Worm (Caenorhabditis elegans) whole organism, L4/young adult: ENCODE data around the gene daf-22.

Experiments
- W03F9.2 ChIP-seq: fragments of 150-350 bp; optimal IDR thresholded peaks from 2 replicates; lab custom pipeline; 2014; ENCODE audit warnings: missing biosample characterization, missing genetic modification characterization
- dao-5 ChIP-seq: sonication (generic microtip); optimal IDR thresholded peaks from 2 replicates; lab custom pipeline; 2016; ENCODE audit warnings: missing genotype, missing genetic modification characterization, moderate library complexity, missing compliant biosample characterization
- him-1 ChIP-seq: sonication (generic microtip); optimal IDR thresholded peaks from 2 replicates; lab custom pipeline; 2016; ENCODE audit warnings: missing genotype, missing genetic modification reagents, missing genetic modification characterization, missing compliant biosample characterization

Gene daf-22

DNA sequence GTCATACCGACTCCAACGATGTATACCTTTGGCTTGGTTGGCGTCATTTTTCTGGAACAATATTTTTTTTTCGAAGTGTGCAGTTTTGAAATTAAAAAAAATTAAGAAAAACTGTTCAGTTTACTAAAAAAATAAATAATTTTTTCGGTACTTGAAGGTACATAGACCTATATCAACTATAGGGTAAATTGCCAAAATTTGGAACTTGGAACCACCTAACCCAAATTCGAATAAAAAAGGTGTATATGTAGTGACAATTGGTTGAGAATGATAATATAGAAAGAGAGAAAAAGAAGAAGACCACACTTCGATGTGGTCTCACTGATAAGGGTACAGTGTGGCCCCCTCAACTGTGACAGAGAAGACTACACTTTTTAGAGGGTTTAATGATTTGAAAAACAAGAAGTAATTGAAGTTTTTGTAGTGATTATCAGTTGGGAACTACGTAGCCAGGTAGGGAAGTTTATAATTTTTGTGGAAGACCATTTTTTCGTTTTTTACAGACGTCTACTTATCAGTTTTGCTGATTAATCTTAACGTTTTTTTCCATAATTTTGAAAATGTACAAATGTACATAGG is at the start of gene daf-22:
daf-22 (minus strand) TSS at position 51 of the 579 bp plus-strand sequence.
- TF ChIP-seq W03F9.2: peak; percentile 32
- no peak for TF ChIP-seq dao-5 (tag; lab: Kevin White, UChicago)

DNA sequence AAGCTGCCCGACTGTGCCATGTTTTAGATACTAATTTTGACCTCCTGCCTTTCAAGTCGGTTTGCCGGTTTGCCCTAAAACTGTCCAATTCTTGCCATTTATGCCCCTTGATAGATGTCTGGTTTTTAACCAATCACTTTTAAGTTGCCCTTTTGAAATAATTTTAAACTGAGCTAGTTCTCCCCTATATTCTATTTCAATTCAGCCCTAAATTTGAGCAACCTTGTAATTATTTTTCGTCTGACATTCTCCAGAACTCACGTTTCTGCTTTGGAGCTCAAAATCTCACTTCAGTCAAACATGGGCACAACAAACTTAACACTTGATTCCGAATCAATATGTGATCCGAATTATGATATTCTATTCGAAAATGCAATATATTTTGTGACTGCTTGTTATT is 47.9 kb upstream of the daf-22 start, which contains the start of gene srg-17:
srg-17 (plus strand) TSS at position 301 of the 400 bp plus-strand sequence.
- TF ChIP-seq dao-5 (tag; lab: Kevin White, UChicago): no peak
- TF ChIP-seq W03F9.2: no peak
- TF ChIP-seq him-1 (tag; lab: Kevin White, UChicago): no peak

DNA sequence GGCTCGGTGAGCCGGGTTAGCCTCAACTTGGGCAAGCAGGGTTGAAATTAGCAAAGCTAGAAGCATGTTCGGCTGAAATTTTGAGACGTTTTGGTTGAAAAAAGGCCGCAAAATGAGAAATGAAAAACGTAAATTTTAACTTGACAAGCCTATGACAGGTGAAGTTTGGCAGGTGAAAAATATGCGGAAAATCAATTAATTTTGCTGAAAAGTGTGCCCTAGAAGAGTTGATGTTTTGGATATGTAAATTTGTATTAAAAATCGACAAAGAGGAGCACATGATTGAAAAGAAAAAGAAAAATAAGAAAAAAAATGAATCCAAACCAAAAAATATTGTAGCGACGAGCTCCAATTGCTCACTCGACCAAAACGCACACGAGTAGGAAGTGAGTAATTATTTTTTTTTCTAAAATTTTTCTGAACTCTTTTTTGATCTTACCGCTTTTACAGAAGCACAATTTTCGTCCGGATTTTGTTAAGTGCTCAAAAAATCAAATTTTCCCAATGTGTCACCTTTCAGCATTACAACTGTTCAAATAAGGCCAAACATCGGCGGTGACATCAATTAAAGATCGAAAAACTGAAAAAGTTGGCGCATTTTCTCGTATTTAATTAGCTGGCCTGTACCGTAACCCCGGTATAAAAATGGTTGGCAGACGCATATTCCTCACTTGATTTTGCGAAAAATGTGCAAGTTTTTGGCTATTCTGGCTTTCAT is 45.8 kb upstream of the daf-22 start, which contains the start of the genes F15A4.5 and phat-8:
F15A4.5 (minus strand) TSS at position 101 of the 718 bp plus-strand sequence.
phat-8 (plus strand) TSS at position 668 of the 718 bp plus-strand sequence.
- TF ChIP-seq him-1 (tag; lab: Kevin White, UChicago): no peak
- TF ChIP-seq dao-5 (tag; lab: Kevin White, UChicago): no peak
- no peak for TF ChIP-seq W03F9.2

DNA sequence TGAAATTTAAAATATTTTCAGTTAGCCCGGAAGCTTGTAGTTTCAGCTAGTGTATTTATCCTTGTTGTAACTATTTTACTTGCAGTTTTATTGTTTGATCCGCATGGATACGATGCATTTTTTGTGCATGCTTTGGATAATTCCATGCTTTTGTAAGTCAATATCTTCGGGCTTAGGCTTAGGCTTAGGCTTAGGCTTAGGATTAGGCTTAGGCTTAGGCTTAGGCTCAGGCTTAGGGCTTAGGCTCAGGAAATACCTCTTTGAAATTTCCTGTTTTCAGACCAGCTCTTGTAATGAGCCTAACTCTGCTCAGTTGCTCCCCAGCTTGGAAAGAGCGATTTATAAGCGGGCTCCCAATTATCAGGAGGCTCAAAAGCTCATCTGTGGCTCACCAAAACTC is 41.6 kb upstream of the daf-22 start, which contains the start of gene srg-16:
srg-16 (plus strand) TSS at position 87 of the 400 bp plus-strand sequence.
- no peak for TF ChIP-seq W03F9.2
- TF ChIP-seq dao-5 (tag; lab: Kevin White, UChicago): no peak
- no peak for TF ChIP-seq him-1 (tag; lab: Kevin White, UChicago)

DNA sequence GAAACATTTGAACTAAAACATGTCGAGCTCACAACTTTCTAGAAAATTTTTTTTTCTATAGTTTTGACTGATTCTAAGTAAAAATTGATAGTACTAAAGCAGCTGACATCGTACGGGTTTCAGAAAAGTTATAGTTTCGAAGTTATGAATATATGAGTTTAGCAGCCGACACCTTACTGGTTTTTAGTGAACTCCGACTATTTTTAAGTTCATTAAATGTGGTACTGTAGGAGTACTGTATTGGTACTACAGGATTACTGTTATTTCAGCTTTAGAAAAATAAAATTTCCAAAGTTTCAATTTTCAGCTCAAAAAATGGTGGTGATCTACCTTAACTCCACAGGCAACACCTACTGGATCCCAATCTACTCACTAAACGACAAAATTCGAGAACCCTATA is 40.1 kb upstream of the daf-22 start, which contains the start of gene sre-37:
sre-37 (plus strand) TSS at position 301 of the 400 bp plus-strand sequence.
- TF ChIP-seq W03F9.2 (no peak), him-1 (tag; lab: Kevin White, UChicago) (no peak), dao-5 (tag; lab: Kevin White, UChicago) (no peak)

DNA sequence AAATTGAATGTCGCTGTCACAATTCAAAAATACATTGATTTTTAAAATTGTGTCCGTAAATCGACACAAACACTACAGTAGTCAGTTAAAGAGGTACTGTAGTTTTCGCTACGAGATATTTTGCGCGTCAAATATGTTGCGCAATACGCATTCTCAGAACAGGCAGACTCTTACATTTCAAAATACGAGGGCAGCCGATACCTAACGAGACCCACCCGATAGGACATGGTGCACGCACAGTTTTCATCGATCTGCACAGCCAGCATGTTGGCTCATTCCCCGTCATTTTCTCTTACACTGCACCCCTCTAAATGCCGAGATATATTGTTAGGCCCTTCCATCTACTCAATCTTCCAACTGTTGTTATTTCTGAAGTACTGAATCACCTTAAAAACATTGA is 36.8 kb upstream of the daf-22 start, which contains the start of gene F15A4.2:
F15A4.2 (plus strand) TSS at position 301 of the 400 bp plus-strand sequence.
- TF ChIP-seq dao-5 (tag; lab: Kevin White, UChicago) (no peak), him-1 (tag; lab: Kevin White, UChicago) (no peak), W03F9.2 (no peak)

DNA sequence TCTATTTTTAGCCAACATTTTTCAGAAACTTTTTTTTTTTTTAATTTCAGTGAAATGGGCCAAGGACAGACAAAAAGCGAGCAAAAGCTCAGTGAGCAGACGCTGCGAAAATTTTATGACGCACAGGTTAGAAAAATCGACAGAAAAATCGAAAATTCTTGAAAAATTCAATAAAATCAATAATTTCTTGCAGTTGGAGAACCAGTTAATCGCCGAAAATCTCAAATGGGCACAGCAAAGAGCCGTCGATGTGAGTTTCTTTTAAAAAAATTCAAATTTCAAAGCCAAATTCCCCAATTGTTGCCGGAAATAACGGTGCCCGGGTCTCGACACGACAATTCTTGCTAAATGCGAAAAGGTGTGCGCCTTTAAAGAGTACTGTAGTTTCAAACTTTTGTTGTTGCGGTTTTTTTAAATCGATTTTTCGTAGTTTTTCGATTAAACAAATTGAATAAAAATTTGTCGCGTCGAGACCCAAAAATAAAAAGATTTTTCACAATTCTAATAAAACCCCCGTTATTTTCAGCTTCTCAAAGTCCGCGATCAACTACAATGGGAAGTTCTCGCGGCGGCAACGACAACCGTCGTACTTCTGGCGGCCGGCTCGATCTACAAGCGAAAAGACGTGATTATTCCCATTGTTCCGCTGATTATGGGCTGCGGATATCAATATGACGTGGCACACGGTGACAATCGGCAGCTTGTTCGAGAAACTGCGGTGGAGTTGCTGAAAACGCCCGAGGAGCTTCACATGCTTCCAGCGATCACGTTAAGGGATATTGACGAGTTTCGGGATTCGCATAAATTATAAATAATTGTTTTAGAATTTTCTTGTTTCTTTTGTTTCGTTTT is 35.3 kb upstream of the daf-22 start, which contains the start of gene tag-280:
tag-280 (plus strand) TSS at position 51 of the 852 bp plus-strand sequence.
- TF ChIP-seq dao-5 (tag; lab: Kevin White, UChicago): no peak
- TF ChIP-seq him-1 (tag; lab: Kevin White, UChicago): no peak
- TF ChIP-seq W03F9.2: no peak

DNA sequence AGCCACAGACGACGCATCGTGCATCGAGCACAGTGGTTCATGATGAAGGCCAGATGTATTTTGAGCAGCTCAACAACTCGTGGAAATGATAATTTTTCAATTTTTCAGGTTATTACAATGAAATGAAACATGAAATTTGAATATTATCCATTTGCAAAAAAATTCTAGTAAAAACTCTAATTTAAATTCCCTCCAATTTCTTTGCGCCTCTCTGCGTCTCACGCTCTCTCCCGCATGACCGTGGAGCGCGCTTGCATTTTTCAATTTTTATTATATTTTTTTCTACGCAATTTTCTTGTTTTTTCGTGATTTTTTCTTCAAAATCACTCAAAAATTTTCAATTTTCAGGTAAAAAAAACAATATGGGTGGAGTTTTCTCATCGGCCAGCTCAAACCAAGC is 33.9 kb upstream of the daf-22 start, which contains the start of gene tag-281:
tag-281 (plus strand) TSS at position 340 of the 400 bp plus-strand sequence.
- TF ChIP-seq dao-5 (tag; lab: Kevin White, UChicago) (no peak), him-1 (tag; lab: Kevin White, UChicago) (no peak), W03F9.2 (peak; percentile 72)

DNA sequence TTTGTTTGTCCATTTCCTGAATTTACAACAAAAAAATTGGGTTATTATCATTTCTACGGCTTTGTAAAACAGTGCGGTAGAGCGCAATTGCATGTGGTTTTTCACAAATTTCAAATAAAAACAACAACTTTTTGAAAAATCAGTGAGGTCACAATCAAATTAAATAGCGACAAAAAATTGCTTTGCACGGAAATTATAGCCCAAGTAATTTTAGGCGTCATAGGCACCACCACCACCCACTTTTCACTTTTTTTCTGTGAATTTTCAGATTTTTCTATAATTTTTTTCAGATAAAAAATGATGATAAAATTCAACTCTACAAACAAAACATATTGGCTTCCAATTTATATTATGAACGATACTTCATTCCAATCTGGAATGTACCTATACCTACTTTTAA is 31.8 kb upstream of the daf-22 start, which contains the start of gene sre-38:
sre-38 (plus strand) TSS at position 301 of the 400 bp plus-strand sequence.
- TF ChIP-seq W03F9.2 (no peak), dao-5 (tag; lab: Kevin White, UChicago) (no peak), him-1 (tag; lab: Kevin White, UChicago) (no peak)

DNA sequence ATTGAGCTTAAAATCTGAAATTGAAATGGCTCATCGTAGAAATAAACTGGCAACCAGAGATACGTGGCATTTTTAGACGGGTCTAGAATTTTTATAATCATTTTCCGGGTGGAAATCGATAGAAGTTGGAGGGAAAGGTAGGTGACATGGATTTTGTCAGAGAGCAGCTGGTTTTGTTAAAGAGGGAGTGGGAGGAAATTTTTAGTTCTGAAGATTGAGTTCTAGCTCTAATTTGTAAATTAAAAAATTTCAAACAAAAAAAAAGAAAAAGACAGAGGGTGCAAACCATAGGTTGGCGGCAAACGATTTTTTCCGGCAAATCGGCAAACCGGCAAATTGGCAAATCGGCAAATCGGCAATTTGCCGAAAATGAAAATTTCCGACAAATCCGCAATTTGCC is 31.1 kb upstream of the daf-22 start, which contains the start of gene sre-32:
sre-32 (minus strand) TSS at position 101 of the 400 bp plus-strand sequence.
- TF ChIP-seq W03F9.2 (no peak), dao-5 (tag; lab: Kevin White, UChicago) (no peak), him-1 (tag; lab: Kevin White, UChicago) (no peak)

DNA sequence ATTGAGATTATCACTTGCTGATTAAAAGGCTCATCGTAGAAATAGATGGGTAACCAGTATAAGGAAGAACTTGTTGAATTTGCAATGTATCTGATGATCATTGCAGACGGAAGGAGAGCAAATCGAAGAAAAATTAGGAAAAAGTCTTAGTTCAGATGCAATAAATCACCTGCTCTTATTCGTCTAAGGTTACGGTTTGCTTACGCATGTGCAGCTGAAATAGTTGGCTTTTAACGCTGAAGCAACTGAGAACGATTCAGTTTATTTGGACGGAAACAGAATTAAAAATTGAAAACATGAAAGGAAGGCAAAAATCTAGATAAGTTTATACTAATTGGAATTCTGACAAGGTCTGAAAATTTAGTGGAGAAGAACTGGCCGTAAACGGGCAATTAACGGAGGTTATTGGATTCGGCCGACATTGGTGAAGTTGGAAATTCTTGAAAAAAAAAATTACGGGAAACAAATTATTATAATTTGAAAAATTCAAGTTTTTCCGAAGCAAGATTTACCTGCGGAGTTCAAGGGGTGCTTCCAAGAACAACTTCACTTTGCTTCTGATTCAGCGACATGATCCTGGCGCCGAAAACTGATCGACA is 27.4 kb upstream of the daf-22 start, which contains the start of the genes sre-35 and sre-33:
sre-35 (minus strand) TSS at position 101 of the 599 bp plus-strand sequence.
sre-33 (plus strand) TSS at position 549 of the 599 bp plus-strand sequence.
- TF ChIP-seq W03F9.2 (no peak), him-1 (tag; lab: Kevin White, UChicago) (no peak), dao-5 (tag; lab: Kevin White, UChicago) (no peak)

DNA sequence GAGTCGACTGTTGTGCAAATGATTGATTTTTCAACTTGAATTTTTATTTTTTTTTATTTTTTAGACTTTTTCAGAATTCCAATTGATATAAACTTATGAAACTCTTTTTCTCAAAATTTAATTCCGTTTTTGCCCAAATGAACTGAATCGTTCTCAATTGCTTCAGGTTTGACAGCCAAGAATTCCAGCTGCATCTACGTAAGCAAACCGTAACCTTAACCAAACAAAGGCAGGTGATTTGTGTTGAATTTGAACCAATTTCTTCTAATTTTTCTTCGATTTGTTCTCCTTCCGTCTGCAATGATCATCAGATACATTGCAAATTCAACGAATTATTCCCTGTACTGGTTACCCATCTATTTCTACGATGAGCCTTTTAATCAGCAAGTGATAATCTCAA is 24.4 kb upstream of the daf-22 start, which contains the start of gene sre-34:
sre-34 (plus strand) TSS at position 301 of the 400 bp plus-strand sequence.
- TF ChIP-seq dao-5 (tag; lab: Kevin White, UChicago) (no peak), him-1 (tag; lab: Kevin White, UChicago) (no peak), W03F9.2 (no peak)
